Fruit fly (Drosophila melanogaster) whole organism, embryonic: ENCODE data around the gene nudE.
A peak's percentile ranks its signal among the peaks of the same experiment; 100 is the strongest.

Experiments
- CG11398 ChIP-seq: fragments of 200-800 bp; sonication (Bioruptor generic); optimal IDR thresholded peaks from 2 replicates; lab custom pipeline; 2016; ENCODE audit warnings: missing biosample characterization, missing genetic modification characterization
- CG1233 ChIP-seq: fragments of 200-800 bp; sonication (Bioruptor generic); optimal IDR thresholded peaks from 4 replicates; lab custom pipeline; 2018; ENCODE audit warnings: missing biosample characterization, mild to moderate bottlenecking, missing genetic modification characterization
- CG12391 ChIP-seq: fragments of 200-800 bp; sonication (Bioruptor generic); optimal IDR thresholded peaks from 3 replicates; lab custom pipeline; 2018; ENCODE audit warnings: missing biosample characterization, mild to moderate bottlenecking, missing genetic modification characterization, moderate library complexity
- CG13123 ChIP-seq: fragments of 200-800 bp; sonication (Bioruptor generic); optimal IDR thresholded peaks from 2 replicates; lab custom pipeline; 2016; ENCODE audit warnings: missing biosample characterization, missing genetic modification characterization
- CG14050 ChIP-seq: fragments of 200-800 bp; sonication (Bioruptor generic); IDR thresholded peaks from 3 replicates; pipeline ENCODE4 v1.3.6; 2022; ENCODE audit warnings: missing biosample characterization, missing genetic modification characterization
- CG15696 ChIP-seq: fragments of 200-800 bp; sonication (Bioruptor generic); optimal IDR thresholded peaks from 2 replicates; lab custom pipeline; 2019; ENCODE audit warnings: missing biosample characterization, mild to moderate bottlenecking, missing genetic modification characterization, moderate library complexity
- CG17829 ChIP-seq: fragments of 200-800 bp; optimal IDR thresholded peaks from 2 replicates; lab custom pipeline; 2019; ENCODE audit warnings: missing biosample characterization, mild to moderate bottlenecking, missing genetic modification characterization, moderate library complexity
- CG18262 ChIP-seq: fragments of 200-800 bp; optimal IDR thresholded peaks from 3 replicates; lab custom pipeline; 2019; ENCODE audit warnings: missing biosample characterization, mild to moderate bottlenecking, missing genetic modification characterization, moderate library complexity
- CG1832 ChIP-seq: fragments of 200-800 bp; sonication (Bioruptor generic); optimal IDR thresholded peaks from 2 replicates; lab custom pipeline; 2017; ENCODE audit warnings: missing biosample characterization, mild to moderate bottlenecking, missing genetic modification characterization, inconsistent platforms
- CG30431 ChIP-seq: fragments of 200-800 bp; sonication (Bioruptor generic); optimal IDR thresholded peaks from 2 replicates; lab custom pipeline; 2017; ENCODE audit warnings: missing biosample characterization, missing genetic modification characterization
- CG33557 ChIP-seq: fragments of 200-800 bp; sonication (Bioruptor generic); optimal IDR thresholded peaks from 2 replicates; lab custom pipeline; 2019; ENCODE audit warnings: missing biosample characterization, mild to moderate bottlenecking, missing genetic modification characterization, moderate library complexity
- CG34376 ChIP-seq: fragments of 200-800 bp; sonication (Bioruptor generic); optimal IDR thresholded peaks from 2 replicates; lab custom pipeline; 2018; ENCODE audit warnings: missing biosample characterization, mild to moderate bottlenecking, missing genetic modification characterization
- CG6175 ChIP-seq: fragments of 200-800 bp; sonication (Bioruptor generic); IDR thresholded peaks from 3 replicates; pipeline ENCODE4 v1.3.6; 2022; ENCODE audit warnings: missing biosample characterization, missing genetic modification characterization
- CG9727 ChIP-seq: fragments of 200-800 bp; sonication (Bioruptor generic); optimal IDR thresholded peaks from 3 replicates; lab custom pipeline; 2017; ENCODE audit warnings: missing biosample characterization, mild to moderate bottlenecking, missing genetic modification characterization
- Dek ChIP-seq: fragments of 200-800 bp; sonication (Bioruptor generic); optimal IDR thresholded peaks from 3 replicates; lab custom pipeline; 2019; ENCODE audit warnings: missing biosample characterization, mild to moderate bottlenecking, missing genetic modification characterization, moderate library complexity
- E2f2 ChIP-seq: fragments of 200-800 bp; sonication (Bioruptor generic); IDR thresholded peaks from 2 replicates; pipeline ENCODE4 v1.3.6; 2022; ENCODE audit warnings: missing biosample characterization, missing genetic modification characterization
- Hr39 ChIP-seq: fragments of >200 bp; optimal IDR thresholded peaks from 2 replicates; lab custom pipeline; 2017
- Lhr ChIP-seq: fragments of 200-800 bp; sonication (Bioruptor generic); optimal IDR thresholded peaks from 3 replicates; lab custom pipeline; 2017; ENCODE audit warnings: mild to moderate bottlenecking, missing biosample characterization, missing genetic modification reagents, missing genetic modification characterization
- Nf-YA ChIP-seq: fragments of 200-800 bp; sonication (Bioruptor generic); IDR thresholded peaks from 2 replicates; pipeline ENCODE4 v1.3.6; 2022; ENCODE audit warnings: missing biosample characterization, missing genetic modification characterization
- Oli ChIP-seq: fragments of 200-800 bp; sonication (Bioruptor generic); optimal IDR thresholded peaks from 2 replicates; lab custom pipeline; 2018; ENCODE audit warnings: missing biosample characterization, mild to moderate bottlenecking, missing genetic modification characterization, moderate library complexity
- Opbp ChIP-seq: fragments of 200-800 bp; sonication (Bioruptor generic); IDR thresholded peaks from 3 replicates; pipeline ENCODE4 v1.3.6; 2022; ENCODE audit warnings: missing biosample characterization, missing genetic modification characterization; ENCODE audit not compliant: partially characterized antibody
- TFAM ChIP-seq: fragments of 200-800 bp; sonication (Bioruptor generic); optimal IDR thresholded peaks from 2 replicates; lab custom pipeline; 2017; ENCODE audit warnings: missing biosample characterization, missing genetic modification characterization, inconsistent platforms
- Usf ChIP-seq: fragments of 200-800 bp; sonication (Bioruptor generic); optimal IDR thresholded peaks from 2 replicates; lab custom pipeline; 2017; ENCODE audit warnings: missing genotype, missing biosample characterization, missing genetic modification characterization
- aop ChIP-seq: fragments of 200-800 bp; sonication (Bioruptor generic); IDR thresholded peaks from 2 replicates; pipeline ENCODE4 v1.3.6; 2022; ENCODE audit warnings: missing biosample characterization, missing genetic modification characterization
- ase ChIP-seq: fragments of 200-800 bp; sonication (Bioruptor generic); IDR thresholded peaks from 3 replicates; pipeline ENCODE4 v1.3.6; 2022; ENCODE audit warnings: missing biosample characterization, missing genetic modification characterization
- az2 ChIP-seq: fragments of 200-800 bp; sonication (Bioruptor generic); optimal IDR thresholded peaks from 3 replicates; lab custom pipeline; 2016; ENCODE audit warnings: missing biosample characterization, missing genetic modification characterization
- bab2 ChIP-seq: fragments of 200-800 bp; sonication (Bioruptor generic); optimal IDR thresholded peaks from 2 replicates; lab custom pipeline; 2016; ENCODE audit warnings: missing biosample characterization, missing genetic modification characterization
- bigmax ChIP-seq: fragments of 200-800 bp; sonication (Bioruptor generic); optimal IDR thresholded peaks from 2 replicates; lab custom pipeline; 2018; ENCODE audit warnings: missing biosample characterization, mild to moderate bottlenecking, missing genetic modification characterization
- cad ChIP-seq: fragments of >200 bp; optimal IDR thresholded peaks from 2 replicates; lab custom pipeline; 2017; ENCODE audit warnings: missing biosample characterization, missing genetic modification characterization
- cato ChIP-seq: fragments of 200-800 bp; sonication (Bioruptor generic); optimal IDR thresholded peaks from 2 replicates; lab custom pipeline; 2016; ENCODE audit warnings: missing biosample characterization, missing genetic modification characterization, borderline replicate concordance
- cg ChIP-seq: fragments of 200-800 bp; sonication (Bioruptor generic); optimal IDR thresholded peaks from 3 replicates; lab custom pipeline; 2019; ENCODE audit warnings: missing biosample characterization, mild to moderate bottlenecking, missing genetic modification characterization, moderate library complexity
- crc ChIP-seq: fragments of 200-800 bp; sonication (Bioruptor generic); optimal IDR thresholded peaks from 2 replicates; lab custom pipeline; 2016; ENCODE audit warnings: missing biosample characterization, missing genetic modification characterization
- da ChIP-seq: fragments of 200-800 bp; sonication (Bioruptor generic); optimal IDR thresholded peaks from 2 replicates; lab custom pipeline; 2016; ENCODE audit warnings: missing biosample characterization, missing genetic modification characterization
- dmrt99B ChIP-seq: fragments of 200-800 bp; sonication (Bioruptor generic); optimal IDR thresholded peaks from 2 replicates; lab custom pipeline; 2018; ENCODE audit warnings: missing biosample characterization, mild to moderate bottlenecking, missing genetic modification characterization, moderate library complexity
- esg ChIP-seq: fragments of 200-800 bp; sonication (Bioruptor generic); conservative IDR thresholded peaks from 2 replicates; pipeline ENCODE4 v1.3.6; 2022; ENCODE audit warnings: missing biosample characterization, missing genetic modification characterization
- fd102C ChIP-seq: fragments of 200-800 bp; sonication (Bioruptor generic); optimal IDR thresholded peaks from 2 replicates; lab custom pipeline; 2018; ENCODE audit warnings: missing biosample characterization, mild to moderate bottlenecking, missing genetic modification characterization, moderate library complexity
- gcm ChIP-seq: fragments of 200-800 bp; sonication (Bioruptor generic); optimal IDR thresholded peaks from 2 replicates; lab custom pipeline; 2019; ENCODE audit warnings: missing biosample characterization, mild to moderate bottlenecking, missing genetic modification characterization, moderate library complexity
- h ChIP-seq: fragments of >200 bp; optimal IDR thresholded peaks from 2 replicates; lab custom pipeline; 2017
- lmd ChIP-seq: fragments of 200-800 bp; sonication (Bioruptor generic); IDR thresholded peaks from 2 replicates; pipeline ENCODE4 v1.3.6; 2022; ENCODE audit warnings: missing biosample characterization, missing genetic modification characterization
- mirr ChIP-seq: fragments of 200-800 bp; sonication (Bioruptor generic); optimal IDR thresholded peaks from 3 replicates; lab custom pipeline; 2018; ENCODE audit warnings: missing biosample characterization, mild to moderate bottlenecking, missing genetic modification characterization
- nom ChIP-seq: fragments of 200-800 bp; sonication (Bioruptor generic); optimal IDR thresholded peaks from 2 replicates; lab custom pipeline; 2017; ENCODE audit warnings: missing biosample characterization, missing genetic modification characterization, mild to moderate bottlenecking, moderate library complexity, missing genetic modification reagents
- pita ChIP-seq: fragments of 200-800 bp; sonication (Bioruptor generic); optimal IDR thresholded peaks from 2 replicates; lab custom pipeline; 2017; ENCODE audit warnings: missing biosample characterization, mild to moderate bottlenecking, missing genetic modification characterization
- pnt ChIP-seq: fragments of 200-800 bp; sonication (Bioruptor generic); optimal IDR thresholded peaks from 3 replicates; lab custom pipeline; 2016; ENCODE audit warnings: missing biosample characterization, missing genetic modification characterization
- pum ChIP-seq: fragments of 200-800 bp; sonication (Bioruptor generic); optimal IDR thresholded peaks from 2 replicates; lab custom pipeline; 2016; ENCODE audit warnings: missing biosample characterization, missing genetic modification characterization
- shn ChIP-seq: fragments of 200-800 bp; sonication (Bioruptor generic); optimal IDR thresholded peaks from 3 replicates; lab custom pipeline; 2016; ENCODE audit warnings: missing biosample characterization, missing genetic modification characterization
- toy ChIP-seq: fragments of 200-800 bp; sonication (Bioruptor generic); IDR thresholded peaks from 2 replicates; pipeline ENCODE4 v1.3.6; 2022; ENCODE audit warnings: missing biosample characterization, missing genetic modification characterization
- trem ChIP-seq: fragments of 200-800 bp; optimal IDR thresholded peaks from 3 replicates; lab custom pipeline; 2019; ENCODE audit warnings: missing biosample characterization, mild to moderate bottlenecking, missing genetic modification characterization, moderate library complexity

Gene nudE

dm6 chr3L:9855784-9856426 is 43.1 kb upstream of the nudE start (continued):
- TF ChIP-seq CG12391 (tag; lab: Kevin White, UChicago) (peak; percentile 97), crc (GFP tag; lab: Kevin White, UChicago) (peak; percentile 93), bab2 (GFP tag; lab: Kevin White, UChicago) (peak; percentile 97), CG17829 (peak; percentile 99), Usf (GFP tag; lab: Kevin White, UChicago) (peak; percentile 96), az2 (GFP tag; lab: Kevin White, UChicago) (peak; percentile 98), mirr (GFP tag; lab: Kevin White, UChicago) (peak; percentile 71), Lhr (GFP tag; lab: Kevin White, UChicago) (peak; percentile 93), Dek (tag; lab: Kevin White, UChicago) (peak; percentile 92), cg (GFP tag; lab: Kevin White, UChicago) (peak; percentile 88), cad (GFP tag; lab: Kevin White, UChicago) (no peak), CG9727 (GFP tag; lab: Kevin White, UChicago) (peak; percentile 99), CG11398 (peak; percentile 96), CG6175 (GFP tag; lab: Robert Waterston, UW) (peak; percentile 89)

DNA sequence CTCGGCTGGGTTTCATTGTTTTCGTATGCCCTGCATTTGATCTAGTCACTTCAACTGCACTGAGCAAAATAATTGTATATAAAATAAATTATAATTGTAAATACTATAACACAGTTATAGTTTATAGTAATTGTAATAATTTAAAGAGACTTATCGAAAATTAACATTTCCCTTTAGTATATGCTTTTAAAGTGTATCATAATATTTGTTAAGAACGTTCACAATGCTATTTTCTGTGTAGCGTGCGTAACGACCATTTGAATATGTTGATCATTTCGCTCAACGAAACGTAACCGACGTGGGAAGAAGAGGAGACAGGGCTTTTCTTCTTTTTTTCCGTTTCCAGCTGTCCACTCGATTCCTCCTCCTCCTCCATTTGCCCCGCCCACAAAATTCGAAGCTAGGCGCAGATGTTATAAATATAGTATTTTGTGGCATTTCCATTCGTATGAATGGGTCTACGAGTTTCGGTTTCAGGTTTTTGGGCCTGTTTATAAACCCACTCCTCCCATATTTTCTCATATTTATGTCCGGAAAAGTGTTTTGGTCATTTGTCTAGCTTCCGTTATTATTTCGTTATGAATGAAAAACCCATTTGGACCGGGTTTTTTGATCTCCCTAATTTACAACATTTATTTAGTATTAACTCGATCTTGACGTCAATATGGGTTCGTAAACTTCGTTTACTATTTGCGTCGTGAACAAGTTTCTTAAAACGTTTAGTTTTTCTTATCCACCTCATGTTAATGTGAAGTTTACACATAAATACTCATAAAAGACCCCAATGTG is 42.4 kb upstream of the nudE start:
- TF ChIP-seq ase (GFP tag; lab: Robert Waterston, UW) = peak; percentile 83
- peak; percentile 84 for TF ChIP-seq az2 (GFP tag; lab: Kevin White, UChicago)
- TF ChIP-seq da (GFP tag; lab: Kevin White, UChicago) = no peak
- no peak for TF ChIP-seq pita (GFP tag; lab: Kevin White, UChicago)
- peak; percentile 67; the same call in 1 of the 2 replicates for TF ChIP-seq esg
- TF ChIP-seq h (lab: Kevin White, UChicago) = no peak
- peak; percentile 81 for TF ChIP-seq lmd (GFP tag; lab: Robert Waterston, UW)
- TF ChIP-seq pum (GFP tag; lab: Kevin White, UChicago) = no peak
- peak; percentile 57 for TF ChIP-seq TFAM
- peak; percentile 92 for TF ChIP-seq CG18262 (tag; lab: Kevin White, UChicago)
- peak; percentile 39; the same call in 1 of the 3 replicates for TF ChIP-seq CG14050
- peak; percentile 9 for TF ChIP-seq nom (GFP tag; lab: Kevin White, UChicago)
- TF ChIP-seq CG13123 = peak; percentile 24
- no peak for TF ChIP-seq bigmax (GFP tag; lab: Kevin White, UChicago)
- no peak for TF ChIP-seq toy
- peak; percentile 94 for TF ChIP-seq trem
- TF ChIP-seq CG9727 (GFP tag; lab: Kevin White, UChicago) = peak; percentile 75
- TF ChIP-seq cato (GFP tag; lab: Kevin White, UChicago) = peak; percentile 65
- TF ChIP-seq E2f2 (GFP tag; lab: Robert Waterston, UW) = peak; percentile 37
- no peak for TF ChIP-seq CG34376 (GFP tag; lab: Kevin White, UChicago)
- TF ChIP-seq CG1233 (GFP tag; lab: Kevin White, UChicago) = peak; percentile 82
- no peak for TF ChIP-seq CG1832 (GFP tag; lab: Kevin White, UChicago)
- TF ChIP-seq Oli = peak; percentile 82
- peak; percentile 48 for TF ChIP-seq Lhr (GFP tag; lab: Kevin White, UChicago)
- no peak for TF ChIP-seq Hr39 (lab: Kevin White, UChicago)
- no peak for TF ChIP-seq aop (GFP tag; lab: Robert Waterston, UW)
- TF ChIP-seq Opbp = no peak
- TF ChIP-seq shn (GFP tag; lab: Kevin White, UChicago) = no peak
- TF ChIP-seq Nf-YA (GFP tag; lab: Robert Waterston, UW) = peak; percentile 49; the same call in 1 of the 2 replicates
- no peak for TF ChIP-seq pnt (GFP tag; lab: Kevin White, UChicago)
- TF ChIP-seq CG33557 = peak; percentile 88
- peak; percentile 75 for TF ChIP-seq CG30431 (GFP tag; lab: Kevin White, UChicago)
- peak; percentile 83 for TF ChIP-seq fd102C (GFP tag; lab: Kevin White, UChicago)
- TF ChIP-seq dmrt99B = peak; percentile 90
- peak; percentile 87 for TF ChIP-seq gcm
- peak; percentile 92 for TF ChIP-seq CG15696 (tag; lab: Kevin White, UChicago)
